Worm (Caenorhabditis elegans) whole organism, L4/young adult: ENCODE data around the gene F40F9.3.

Experiments
- W03F9.2 ChIP-seq: fragments of 150-350 bp; optimal IDR thresholded peaks from 2 replicates; lab custom pipeline; 2014; ENCODE audit warnings: missing biosample characterization, missing genetic modification characterization
- dao-5 ChIP-seq: sonication (generic microtip); optimal IDR thresholded peaks from 2 replicates; lab custom pipeline; 2016; ENCODE audit warnings: missing genotype, missing genetic modification characterization, moderate library complexity, missing compliant biosample characterization
- him-1 ChIP-seq: sonication (generic microtip); optimal IDR thresholded peaks from 2 replicates; lab custom pipeline; 2016; ENCODE audit warnings: missing genotype, missing genetic modification reagents, missing genetic modification characterization, missing compliant biosample characterization

- TF ChIP-seq W03F9.2 (tag; lab: Kevin White, UChicago), result no peak
- no peak for TF ChIP-seq him-1 (tag; lab: Kevin White, UChicago)
- no peak for TF ChIP-seq dao-5 (tag; lab: Kevin White, UChicago)
These were observed 42.5 kb upstream of the F40F9.3 start for ce11 chrV:9672495-9672894.
